Fruit fly (Drosophila melanogaster): ENCODE data around the gene tll.

The tll gene

dm6 chr3R:30803815-30804515 is 48.1 kb upstream of the tll start (continued):
- TF ChIP-seq gro (GFP tag; optimal IDR thresholded peaks at IDR 0.05), result no peak
- no peak for TF ChIP-seq NC2β (GFP tag; optimal IDR thresholded peaks at IDR 0.05)
- no peak for TF ChIP-seq CkIIα-i1 (GFP tag; IDR thresholded peaks at IDR 0.05)
- TF ChIP-seq yki (optimal IDR thresholded peaks at IDR 0.05), result no peak
- no peak for TF ChIP-seq gcm2 (GFP tag; optimal IDR thresholded peaks at IDR 0.05)
- no peak for TF ChIP-seq CG11696 (GFP tag; IDR thresholded peaks at IDR 0.05)
- no peak for TF ChIP-seq prd (optimal IDR thresholded peaks at IDR 0.05)
- TF ChIP-seq prd (GFP tag; IDR thresholded peaks at IDR 0.05), result peak; percentile 19; the same call in 1 of the 3 replicates
- no peak for TF ChIP-seq pzg (GFP tag; optimal IDR thresholded peaks at IDR 0.05)
- no peak for TF ChIP-seq pros (GFP tag; optimal IDR thresholded peaks at IDR 0.05)
- TF ChIP-seq CG2202 (tag; optimal IDR thresholded peaks at IDR 0.05), result no peak
- no peak for TF ChIP-seq CG33557 (GFP tag; optimal IDR thresholded peaks at IDR 0.05)
- TF ChIP-seq schlank (tag; optimal IDR thresholded peaks at IDR 0.05), result no peak
- peak; percentile 46 for TF ChIP-seq CG7839 (tag; optimal IDR thresholded peaks at IDR 0.05)
- peak; percentile 51 for TF ChIP-seq Med (GFP tag)
- no peak for TF ChIP-seq Sry-β (GFP tag; optimal IDR thresholded peaks at IDR 0.05)
- no peak for TF ChIP-seq nau (GFP tag; optimal IDR thresholded peaks at IDR 0.05)
- no peak for TF ChIP-seq CG15011 (GFP tag; optimal IDR thresholded peaks at IDR 0.05)
- no peak for TF ChIP-seq Dip3 (GFP tag; optimal IDR thresholded peaks at IDR 0.05)
- TF ChIP-seq CG16813 (GFP tag; IDR thresholded peaks at IDR 0.05; ENCODE audit: partially characterized antibody), result no peak
- TF ChIP-seq Atf-2 (GFP tag; optimal IDR thresholded peaks at IDR 0.05), result no peak
- TF ChIP-seq Gsc (GFP tag; IDR thresholded peaks at IDR 0.05), result no peak
- no peak for TF ChIP-seq z (GFP tag; IDR thresholded peaks at IDR 0.05)
- no peak for TF ChIP-seq CG10267 (tag; optimal IDR thresholded peaks at IDR 0.05)
- TF ChIP-seq CG3281 (GFP tag; optimal IDR thresholded peaks at IDR 0.05), result no peak
- peak; percentile 7 for TF ChIP-seq CG9437 (GFP tag; optimal IDR thresholded peaks at IDR 0.05)
- TF ChIP-seq CG3838 (GFP tag; optimal IDR thresholded peaks at IDR 0.05), result no peak
- no peak for TF ChIP-seq CG10431 (GFP tag; optimal IDR thresholded peaks at IDR 0.05)
- peak; percentile 53 for TF ChIP-seq gem (tag; optimal IDR thresholded peaks at IDR 0.05)
- TF ChIP-seq CG7928 (GFP tag; optimal IDR thresholded peaks at IDR 0.05), result no peak
- no peak for TF ChIP-seq Mes4 (GFP tag; optimal IDR thresholded peaks at IDR 0.05)
- no peak for TF ChIP-seq exex (tag; optimal IDR thresholded peaks at IDR 0.05)
- TF ChIP-seq Rx (GFP tag; IDR thresholded peaks at IDR 0.05), result no peak
- TF ChIP-seq CG6791 (GFP tag; IDR thresholded peaks at IDR 0.05; ENCODE audit: partially characterized antibody), result no peak
- 0 out of 3 replicates have a peak, but pooled peaks have one; percentile 21 for TF ChIP-seq Opbp (GFP tag; IDR thresholded peaks at IDR 0.05; ENCODE audit: partially characterized antibody)
- no peak for TF ChIP-seq dpn (GFP tag; optimal IDR thresholded peaks at IDR 0.05)
- TF ChIP-seq fu2 (GFP tag; optimal IDR thresholded peaks at IDR 0.05), result no peak
- TF ChIP-seq CG12299 (tag; optimal IDR thresholded peaks at IDR 0.05), result no peak
- no peak for TF ChIP-seq CG12104 (GFP tag; optimal IDR thresholded peaks at IDR 0.05)
- no peak for TF ChIP-seq kay (GFP tag; optimal IDR thresholded peaks at IDR 0.05)
- TF ChIP-seq CG15514 (GFP tag; optimal IDR thresholded peaks at IDR 0.05), result no peak
- TF ChIP-seq otp (GFP tag; IDR thresholded peaks at IDR 0.05), result no peak
- TF ChIP-seq sim (GFP tag; IDR thresholded peaks at IDR 0.05), result no peak
- no peak for TF ChIP-seq HmgZ (tag; optimal IDR thresholded peaks at IDR 0.05)
- no peak for TF ChIP-seq aop (GFP tag; IDR thresholded peaks at IDR 0.05)
- TF ChIP-seq btn (GFP tag; optimal IDR thresholded peaks at IDR 0.05), result no peak
- peak; percentile 67 for TF ChIP-seq Sox102F (GFP tag; optimal IDR thresholded peaks at IDR 0.05)
- TF ChIP-seq CHES-1-like (GFP tag; optimal IDR thresholded peaks at IDR 0.05), result no peak
- TF ChIP-seq CG5245 (GFP tag; optimal IDR thresholded peaks at IDR 0.05), result no peak
- no peak for TF ChIP-seq CG8478 (optimal IDR thresholded peaks at IDR 0.05)
- TF ChIP-seq Hr51 (GFP tag; optimal IDR thresholded peaks at IDR 0.05), result peak in 1 of 2 experiments; percentile 36
